Fruit fly (Drosophila melanogaster) whole organism, embryonic: ENCODE measurements around the gene CG42866.
A peak's percentile ranks its signal among the peaks of the same experiment; 100 is the strongest.

Source experiments
- ATbp ChIP-seq: fragments of 200-800 bp; sonication (Bioruptor generic); optimal IDR thresholded peaks from 2 replicates; lab custom pipeline; 2017; ENCODE audit warnings: missing biosample characterization, mild to moderate bottlenecking, missing genetic modification characterization, missing genetic modification reagents
- Asciz ChIP-seq: fragments of 200-800 bp; sonication (Bioruptor generic); optimal IDR thresholded peaks from 2 replicates; lab custom pipeline; 2017; ENCODE audit warnings: missing biosample characterization, mild to moderate bottlenecking, missing genetic modification characterization, missing genetic modification reagents
- Bdp1 ChIP-seq: fragments of 200-800 bp; sonication (Bioruptor generic); optimal IDR thresholded peaks from 3 replicates; lab custom pipeline; 2016; ENCODE audit warnings: missing biosample characterization, missing genetic modification characterization
- Blimp-1 ChIP-seq: fragments of 200-800 bp; sonication (Bioruptor generic); optimal IDR thresholded peaks from 3 replicates; lab custom pipeline; 2018; ENCODE audit warnings: missing biosample characterization, missing genetic modification characterization, mild to moderate bottlenecking, moderate library complexity, missing genetic modification reagents
- CG10274 ChIP-seq: fragments of 200-800 bp; sonication (Bioruptor generic); optimal IDR thresholded peaks from 3 replicates; lab custom pipeline; 2017; ENCODE audit warnings: missing biosample characterization, mild to moderate bottlenecking, missing genetic modification characterization
- CG10654 ChIP-seq: fragments of 200-800 bp; sonication (Bioruptor generic); optimal IDR thresholded peaks from 2 replicates; lab custom pipeline; 2016; ENCODE audit warnings: missing biosample characterization, missing genetic modification characterization
- CG10959 ChIP-seq: fragments of 200-800 bp; sonication (Bioruptor generic); IDR thresholded peaks from 2 replicates; pipeline ENCODE4 v1.3.6; 2022; ENCODE audit warnings: missing biosample characterization, missing genetic modification characterization
- CG17328 ChIP-seq: fragments of 200-800 bp; sonication (Bioruptor generic); IDR thresholded peaks from 2 replicates; pipeline ENCODE4 v1.3.6; 2022; ENCODE audit warnings: missing biosample characterization, missing genetic modification characterization
- CG17359 ChIP-seq: fragments of 200-800 bp; sonication (Bioruptor generic); optimal IDR thresholded peaks from 3 replicates; lab custom pipeline; 2018; ENCODE audit warnings: missing biosample characterization, mild to moderate bottlenecking, missing genetic modification characterization, moderate library complexity
- CG17568 ChIP-seq: fragments of 200-800 bp; sonication (Bioruptor generic); optimal IDR thresholded peaks from 2 replicates; lab custom pipeline; 2018; ENCODE audit warnings: missing biosample characterization, mild to moderate bottlenecking, missing genetic modification characterization, moderate library complexity
- CG18619 ChIP-seq: fragments of 200-800 bp; sonication (Bioruptor generic); optimal IDR thresholded peaks from 3 replicates; lab custom pipeline; 2017; ENCODE audit warnings: missing biosample characterization, mild to moderate bottlenecking, missing genetic modification characterization
- CG2116 ChIP-seq: fragments of 200-800 bp; sonication (Bioruptor generic); optimal IDR thresholded peaks from 3 replicates; lab custom pipeline; 2018; ENCODE audit warnings: missing biosample characterization, mild to moderate bottlenecking, missing genetic modification characterization
- CG2202 ChIP-seq: fragments of 200-800 bp; sonication (Bioruptor generic); optimal IDR thresholded peaks from 2 replicates; lab custom pipeline; 2018; ENCODE audit warnings: missing biosample characterization, mild to moderate bottlenecking, missing genetic modification characterization
- CG7928 ChIP-seq: fragments of 200-800 bp; sonication (Bioruptor generic); optimal IDR thresholded peaks from 2 replicates; lab custom pipeline; 2017; ENCODE audit warnings: missing biosample characterization, mild to moderate bottlenecking, missing genetic modification characterization
- CG7963 ChIP-seq: fragments of 200-800 bp; sonication (Bioruptor generic); IDR thresholded peaks from 3 replicates; pipeline ENCODE4 v1.3.6; 2022; ENCODE audit warnings: missing biosample characterization, missing genetic modification characterization; ENCODE audit not compliant: partially characterized antibody
- CG8359 ChIP-seq: fragments of 200-800 bp; sonication (Bioruptor generic); optimal IDR thresholded peaks from 2 replicates; lab custom pipeline; 2017; ENCODE audit warnings: missing biosample characterization, mild to moderate bottlenecking, missing genetic modification characterization, borderline replicate concordance
- CG9609 ChIP-seq: fragments of 200-800 bp; sonication (Bioruptor generic); optimal IDR thresholded peaks from 3 replicates; lab custom pipeline; 2016; ENCODE audit warnings: missing biosample characterization, missing genetic modification characterization
- CG9727 ChIP-seq: fragments of 200-800 bp; sonication (Bioruptor generic); optimal IDR thresholded peaks from 3 replicates; lab custom pipeline; 2017; ENCODE audit warnings: missing biosample characterization, mild to moderate bottlenecking, missing genetic modification characterization
- D19B ChIP-seq: fragments of 200-800 bp; sonication (Bioruptor generic); optimal IDR thresholded peaks from 2 replicates; lab custom pipeline; 2017; ENCODE audit warnings: missing biosample characterization, mild to moderate bottlenecking, missing genetic modification characterization
- Dad ChIP-seq: fragments of 200-800 bp; sonication (Bioruptor generic); optimal IDR thresholded peaks from 3 replicates; lab custom pipeline; 2016; ENCODE audit warnings: missing biosample characterization, missing genetic modification characterization
- Lhr ChIP-seq: fragments of 200-800 bp; sonication (Bioruptor generic); optimal IDR thresholded peaks from 3 replicates; lab custom pipeline; 2017; ENCODE audit warnings: mild to moderate bottlenecking, missing biosample characterization, missing genetic modification reagents, missing genetic modification characterization
- MBD-R2 ChIP-seq: fragments of 200-800 bp; sonication (Bioruptor generic); IDR thresholded peaks from 2 replicates; pipeline ENCODE4 v1.3.6; 2022; ENCODE audit warnings: missing biosample characterization, missing genetic modification characterization
- Meics ChIP-seq: fragments of 200-800 bp; sonication (Bioruptor generic); optimal IDR thresholded peaks from 2 replicates; lab custom pipeline; 2017; ENCODE audit warnings: missing biosample characterization, mild to moderate bottlenecking, missing genetic modification characterization
- Mes4 ChIP-seq: fragments of 200-800 bp; sonication (Bioruptor generic); optimal IDR thresholded peaks from 2 replicates; lab custom pipeline; 2016; ENCODE audit warnings: missing biosample characterization, missing genetic modification characterization
- Rfx ChIP-seq: fragments of 200-800 bp; sonication (Bioruptor generic); IDR thresholded peaks from 2 replicates; pipeline ENCODE4 v1.3.6; 2022; ENCODE audit warnings: missing biosample characterization, missing genetic modification characterization
- bigmax ChIP-seq: fragments of 200-800 bp; sonication (Bioruptor generic); optimal IDR thresholded peaks from 2 replicates; lab custom pipeline; 2018; ENCODE audit warnings: missing biosample characterization, mild to moderate bottlenecking, missing genetic modification characterization
- cad ChIP-seq: fragments of >200 bp; optimal IDR thresholded peaks from 2 replicates; lab custom pipeline; 2017; ENCODE audit warnings: missing biosample characterization, missing genetic modification characterization
- cg ChIP-seq: fragments of 200-800 bp; sonication (Bioruptor generic); optimal IDR thresholded peaks from 3 replicates; lab custom pipeline; 2019; ENCODE audit warnings: missing biosample characterization, mild to moderate bottlenecking, missing genetic modification characterization, moderate library complexity
- esg ChIP-seq: fragments of 200-800 bp; sonication (Bioruptor generic); conservative IDR thresholded peaks from 2 replicates; pipeline ENCODE4 v1.3.6; 2022; ENCODE audit warnings: missing biosample characterization, missing genetic modification characterization
- ewg ChIP-seq: fragments of 200-800 bp; sonication (Bioruptor generic); optimal IDR thresholded peaks from 3 replicates; lab custom pipeline; 2017; ENCODE audit warnings: mild to moderate bottlenecking, missing biosample characterization, missing genetic modification reagents, missing genetic modification characterization
- grau ChIP-seq: fragments of 200-800 bp; optimal IDR thresholded peaks from 3 replicates; lab custom pipeline; 2019; ENCODE audit warnings: missing biosample characterization, mild to moderate bottlenecking, missing genetic modification characterization, moderate library complexity
- gt ChIP-seq: fragments of 200-800 bp; sonication (Bioruptor generic); IDR thresholded peaks from 2 replicates; pipeline ENCODE4 v1.3.6; 2022; ENCODE audit warnings: missing biosample characterization, missing genetic modification characterization
- inv ChIP-seq: fragments of 200-800 bp; sonication (Bioruptor generic); IDR thresholded peaks from 2 replicates; pipeline ENCODE4 v1.3.6; 2022; ENCODE audit warnings: missing biosample characterization, missing genetic modification characterization; ENCODE audit not compliant: partially characterized antibody
- lab ChIP-seq: fragments of 200-800 bp; sonication (Bioruptor generic); optimal IDR thresholded peaks from 3 replicates; lab custom pipeline; 2017; ENCODE audit warnings: missing biosample characterization, missing genetic modification characterization, mild to moderate bottlenecking, moderate library complexity, missing genetic modification reagents
- lbe ChIP-seq: fragments of 200-800 bp; sonication (Bioruptor generic); optimal IDR thresholded peaks from 2 replicates; lab custom pipeline; 2016; ENCODE audit warnings: missing biosample characterization, mild to moderate bottlenecking, missing genetic modification characterization
- mam ChIP-seq: fragments of 200-800 bp; sonication (Bioruptor generic); optimal IDR thresholded peaks from 3 replicates; lab custom pipeline; 2016; ENCODE audit warnings: missing biosample characterization, missing genetic modification characterization
- nau ChIP-seq: fragments of 200-800 bp; sonication (Bioruptor generic); optimal IDR thresholded peaks from 3 replicates; lab custom pipeline; 2017; ENCODE audit warnings: missing biosample characterization, mild to moderate bottlenecking, missing genetic modification characterization, missing genetic modification reagents
- pfk ChIP-seq: fragments of 200-800 bp; sonication (Bioruptor generic); optimal IDR thresholded peaks from 2 replicates; lab custom pipeline; 2018; ENCODE audit warnings: missing biosample characterization, mild to moderate bottlenecking, missing genetic modification characterization, moderate library complexity
- phol ChIP-seq: fragments of 200-800 bp; sonication (Bioruptor generic); optimal IDR thresholded peaks from 3 replicates; lab custom pipeline; 2018; ENCODE audit warnings: missing biosample characterization, mild to moderate bottlenecking, missing genetic modification characterization, moderate library complexity
- psq ChIP-seq: fragments of 200-800 bp; sonication (Bioruptor generic); optimal IDR thresholded peaks from 2 replicates; lab custom pipeline; 2017; ENCODE audit warnings: missing biosample characterization, missing genetic modification characterization
- ro ChIP-seq: fragments of 200-800 bp; sonication (Bioruptor generic); IDR thresholded peaks from 2 replicates; pipeline ENCODE4 v1.3.6; 2022; ENCODE audit warnings: missing biosample characterization, missing genetic modification characterization
- sqz ChIP-seq: fragments of 200-800 bp; sonication (Bioruptor generic); optimal IDR thresholded peaks from 3 replicates; lab custom pipeline; 2018; ENCODE audit warnings: missing biosample characterization, mild to moderate bottlenecking, missing genetic modification characterization
- tap ChIP-seq: fragments of 200-800 bp; optimal IDR thresholded peaks from 3 replicates; lab custom pipeline; 2019; ENCODE audit warnings: missing biosample characterization, mild to moderate bottlenecking, missing genetic modification characterization, moderate library complexity
- unc-4 ChIP-seq: fragments of 200-800 bp; sonication (Bioruptor generic); IDR thresholded peaks from 2 replicates; pipeline ENCODE4 v1.3.6; 2022; ENCODE audit warnings: missing biosample characterization, missing genetic modification characterization; ENCODE audit not compliant: partially characterized antibody
- unpg ChIP-seq: fragments of 200-800 bp; sonication (Bioruptor generic); optimal IDR thresholded peaks from 3 replicates; lab custom pipeline; 2018; ENCODE audit warnings: missing biosample characterization, mild to moderate bottlenecking, missing genetic modification characterization, moderate library complexity
- usp ChIP-seq: fragments of >200 bp; optimal IDR thresholded peaks from 2 replicates; lab custom pipeline; 2017; ENCODE audit warnings: missing biosample characterization, missing genetic modification characterization
- wdn ChIP-seq: fragments of 200-800 bp; sonication (Bioruptor generic); IDR thresholded peaks from 2 replicates; pipeline ENCODE4 v1.3.6; 2022; ENCODE audit warnings: missing biosample characterization, missing genetic modification characterization
- yki ChIP-seq: fragments of >200 bp; optimal IDR thresholded peaks from 3 replicates; lab custom pipeline; 2018
- zfh1 ChIP-seq: fragments of 200-800 bp; sonication (Bioruptor generic); IDR thresholded peaks from 3 replicates; pipeline ENCODE4 v1.3.6; 2022; ENCODE audit warnings: missing biosample characterization, missing genetic modification characterization

The CG42866 gene

dm6 chr2L:19935085-19935846, 26.2 kb downstream of the CG42866 start (continued):
- TF ChIP-seq esg (GFP tag; lab: Robert Waterston, UW) (no peak), ATbp (GFP tag; lab: Kevin White, UChicago) (no peak), CG7963 (GFP tag; lab: Robert Waterston, UW) (no peak), psq (no peak), inv (GFP tag; lab: Robert Waterston, UW) (no peak), lbe (no peak), MBD-R2 (GFP tag; lab: Robert Waterston, UW) (no peak), unpg (GFP tag; lab: Kevin White, UChicago) (no peak), phol (no peak), yki (no peak), sqz (GFP tag; lab: Kevin White, UChicago) (no peak), tap (tag; lab: Kevin White, UChicago) (peak; percentile 29), CG8359 (GFP tag; lab: Kevin White, UChicago) (no peak), ewg (GFP tag; lab: Kevin White, UChicago) (no peak), usp (no peak), CG10274 (GFP tag; lab: Kevin White, UChicago) (no peak), cg (GFP tag; lab: Kevin White, UChicago) (peak; percentile 45), Rfx (GFP tag; lab: Robert Waterston, UW) (peak; percentile 55), Dad (peak; percentile 39), cad (GFP tag; lab: Kevin White, UChicago) (no peak), grau (tag; lab: Kevin White, UChicago) (peak; percentile 40), CG9727 (GFP tag; lab: Kevin White, UChicago) (peak; percentile 21), CG2202 (tag; lab: Kevin White, UChicago) (no peak), mam (no peak), wdn (no peak), CG9609 (GFP tag; lab: Kevin White, UChicago) (no peak), Mes4 (GFP tag; lab: Kevin White, UChicago) (peak; percentile 6), CG10959 (GFP tag; lab: Robert Waterston, UW) (no peak; the same call in 1 of the 2 replicates), lab (GFP tag; lab: Kevin White, UChicago) (peak; percentile 65), Asciz (GFP tag; lab: Kevin White, UChicago) (no peak), CG17328 (GFP tag; lab: Robert Waterston, UW) (0 out of 2 replicates have a peak, but pooled peaks have one; percentile 42), unc-4 (GFP tag; lab: Robert Waterston, UW) (no peak), CG18619 (peak; percentile 10), gt (no peak), zfh1 (GFP tag; lab: Robert Waterston, UW) (peak; percentile 46; the same call in 2 of the 3 replicates), CG2116 (GFP tag; lab: Kevin White, UChicago) (no peak), Bdp1 (no peak), CG10654 (no peak), Lhr (GFP tag; lab: Kevin White, UChicago) (no peak), pfk (no peak), ro (no peak), CG7928 (GFP tag; lab: Kevin White, UChicago) (no peak), Meics (peak; percentile 14), CG17359 (tag; lab: Kevin White, UChicago) (no peak), nau (no peak), D19B (GFP tag; lab: Kevin White, UChicago) (no peak), bigmax (no peak), Blimp-1 (GFP tag; lab: Kevin White, UChicago) (no peak), CG17568 (GFP tag; lab: Kevin White, UChicago) (peak; percentile 3)
